Worm (Caenorhabditis elegans) whole organism, L4 larva: ENCODE measurements around the gene enol-1.

Source experiments
- T20F7.1 ChIP-seq: fragments of 200-800 bp; sonication (Bioruptor generic); optimal IDR thresholded peaks from 2 replicates; lab custom pipeline; 2018; ENCODE audit warnings: mild to moderate bottlenecking, missing genetic modification characterization, missing compliant biosample characterization
- aly-2 ChIP-seq: sonication (generic microtip); optimal IDR thresholded peaks from 2 replicates; lab custom pipeline; 2018; ENCODE audit warnings: missing biosample characterization, missing genetic modification characterization
- ceh-28 ChIP-seq: fragments of 150-350 bp; optimal IDR thresholded peaks from 2 replicates; lab custom pipeline; 2014; ENCODE audit warnings: missing biosample characterization, missing genetic modification reagents, missing genetic modification characterization
- ceh-32 ChIP-seq: sonication (generic microtip); optimal IDR thresholded peaks from 2 replicates; lab custom pipeline; 2016; ENCODE audit warnings: mild to moderate bottlenecking, missing genetic modification characterization, missing compliant biosample characterization; ENCODE audit not compliant: poor library complexity
- ceh-82 ChIP-seq: sonication (generic microtip); optimal IDR thresholded peaks from 2 replicates; lab custom pipeline; 2017; ENCODE audit warnings: missing biosample characterization, missing genetic modification characterization
- ces-1 ChIP-seq: fragments of 150-350 bp; sonication (generic microtip); optimal IDR thresholded peaks from 4 replicates; lab custom pipeline; 2014; ENCODE audit warnings: missing biosample characterization, missing genetic modification reagents, missing genetic modification characterization
- dpl-1 ChIP-seq: fragments of 150-350 bp; optimal IDR thresholded peaks from 2 replicates; lab custom pipeline; 2014; ENCODE audit warnings: missing biosample characterization, missing genetic modification reagents, missing genetic modification characterization
- gei-8 ChIP-seq: fragments of 200-800 bp; sonication (Bioruptor generic); optimal IDR thresholded peaks from 2 replicates; lab custom pipeline; 2018; ENCODE audit warnings: mild to moderate bottlenecking, missing genetic modification characterization, missing compliant biosample characterization
- hmg-1.1 ChIP-seq: fragments of 200-800 bp; sonication (Bioruptor generic); IDR thresholded peaks from 2 replicates; pipeline ENCODE4 v1.3.6; 2022; ENCODE audit warnings: missing genetic modification reagents, missing genetic modification characterization, missing compliant biosample characterization
- lin-1 ChIP-seq: fragments of 200-800 bp; sonication (Bioruptor generic); IDR thresholded peaks from 2 replicates; pipeline ENCODE4 v1.3.6; 2022; ENCODE audit warnings: missing genetic modification reagents, missing genetic modification characterization, missing compliant biosample characterization
- madf-5 ChIP-seq, 2 experiments: fragments of 200-800 bp; sonication (Bioruptor generic); IDR thresholded peaks; 2 replicates each; pipeline ENCODE4 v1.3.6; 2022; ENCODE audit warnings: missing compliant biosample characterization in 2 of 2, missing genetic modification characterization in 2 of 2
- mxl-2 ChIP-seq: fragments of 200-800 bp; sonication (Bioruptor generic); conservative IDR thresholded peaks from 2 replicates; pipeline ENCODE4 v1.3.6; 2022; ENCODE audit warnings: missing genetic modification reagents, missing genetic modification characterization, missing compliant biosample characterization
- nhr-48 ChIP-seq: sonication (generic microtip); optimal IDR thresholded peaks from 2 replicates; lab custom pipeline; 2016; ENCODE audit warnings: mild to moderate bottlenecking, missing genetic modification characterization, missing compliant biosample characterization
- nhr-77 ChIP-seq: fragments of 150-350 bp; optimal IDR thresholded peaks from 2 replicates; lab custom pipeline; 2014; ENCODE audit warnings: missing biosample characterization, missing genetic modification characterization
- skn-1 ChIP-seq: fragments of 150-350 bp; optimal IDR thresholded peaks from 2 replicates; lab custom pipeline; 2014; ENCODE audit warnings: missing biosample characterization, missing genetic modification characterization
- spr-3 ChIP-seq: fragments of 200-800 bp; sonication (Bioruptor generic); optimal IDR thresholded peaks from 2 replicates; lab custom pipeline; 2018; ENCODE audit warnings: mild to moderate bottlenecking, missing genetic modification characterization, missing compliant biosample characterization
- vab-7 ChIP-seq: fragments of 200-800 bp; sonication (Bioruptor generic); IDR thresholded peaks from 2 replicates; pipeline ENCODE4 v1.3.6; 2022; ENCODE audit warnings: missing genetic modification reagents, missing genetic modification characterization, missing compliant biosample characterization
- zag-1 ChIP-seq: fragments of 150-350 bp; optimal IDR thresholded peaks from 2 replicates; lab custom pipeline; 2014; ENCODE audit warnings: missing biosample characterization, missing genetic modification characterization
- zip-2 ChIP-seq: fragments of 150-350 bp; optimal IDR thresholded peaks from 2 replicates; lab custom pipeline; 2014; ENCODE audit warnings: missing biosample characterization, missing genetic modification characterization

The enol-1 gene

ce11 chrII:8969251-8970183, 38.7 kb downstream of the enol-1 start, which contains the start of the genes szy-20 and C18E9.5 (continued):
- TF ChIP-seq zip-2 (tag; lab: Kevin White, UChicago) (no peak), lin-1 (GFP tag; lab: Robert Waterston, UW) (no peak), spr-3 (no peak), skn-1 (tag; lab: Kevin White, UChicago) (no peak), gei-8 (GFP tag; lab: Kevin White, UChicago) (no peak), ceh-28 (tag; lab: Kevin White, UChicago) (no peak), aly-2 (tag; lab: Kevin White, UChicago) (no peak), vab-7 (GFP tag; lab: Robert Waterston, UW) (0 out of 2 replicates have a peak, but pooled peaks have one; percentile 13), zag-1 (tag; lab: Kevin White, UChicago) (no peak), mxl-2 (GFP tag; lab: Robert Waterston, UW) (no peak), hmg-1.1 (peak; percentile 70)

ce11 chrII:8973516-8974043, 42.8 kb downstream of the enol-1 start, which contains the start of gene tomm-40:
TSS of gene tomm-40 (minus strand) at chrII:8973566.
- TF ChIP-seq T20F7.1 (GFP tag; lab: Kevin White, UChicago) (peak; percentile 94), dpl-1 (GFP tag; lab: Kevin White, UChicago) (peak; percentile 44), ceh-82 (tag; lab: Kevin White, UChicago) (no peak), ceh-32 (no peak), ces-1 (GFP tag; lab: Kevin White, UChicago) (no peak), nhr-48 (tag; lab: Kevin White, UChicago) (no peak)

- TF ChIP-seq nhr-77 (tag; lab: Kevin White, UChicago) (no peak), madf-5 (GFP tag; IDR thresholded peaks at IDR 0.05; lab: Robert Waterston, UW) (no peak)
Measured at ce11 chrII:8982683-8983082, 51.9 kb downstream of the enol-1 start, which contains the start of gene C18E9.7. TSS of gene C18E9.7 (minus strand) at chrII:8982783.
